Fruit fly (Drosophila melanogaster) Kc167 (cell line): ENCODE data around the gene CG44271.

ENCODE experiments used
- Myc ChIP-seq: fragments of >200 bp; optimal IDR thresholded peaks from 2 replicates; lab custom pipeline; 2017; ENCODE audit warnings: missing external identifiers
- insv ChIP-seq: fragments of >200 bp; optimal IDR thresholded peaks from 3 replicates; lab custom pipeline; 2018; ENCODE audit warnings: missing external identifiers
- ttk ChIP-seq: sonication (Bioruptor generic); optimal IDR thresholded peaks from 2 replicates; lab custom pipeline; 2017; ENCODE audit warnings: missing external identifiers

- no peak for TF ChIP-seq ttk (lab: Kevin White, UChicago)
- no peak for TF ChIP-seq insv
- TF ChIP-seq Myc (lab: Kevin White, UChicago) = no peak
Observed at dm6 chr2L:6705081-6705480, 42.6 kb downstream of the CG44271 start.
